Worm (Caenorhabditis elegans) whole organism, late embryonic: Measurements from ENCODE around the gene wrb-1.

ENCODE experiments used
- ceh-2 ChIP-seq: sonication (generic microtip); optimal IDR thresholded peaks from 2 replicates; lab custom pipeline; 2016; ENCODE audit warnings: missing genotype, missing genetic modification characterization, missing compliant biosample characterization
- ceh-22 ChIP-seq: sonication (generic microtip); optimal IDR thresholded peaks from 2 replicates; lab custom pipeline; 2017; ENCODE audit warnings: missing biosample characterization, missing genetic modification characterization
- ceh-9 ChIP-seq: sonication (generic microtip); optimal IDR thresholded peaks from 2 replicates; lab custom pipeline; 2016; ENCODE audit warnings: mild to moderate bottlenecking, missing genetic modification characterization, inconsistent platforms, missing compliant biosample characterization
- ets-4 ChIP-seq: sonication (generic microtip); optimal IDR thresholded peaks from 2 replicates; lab custom pipeline; 2016; ENCODE audit warnings: missing genetic modification characterization, missing compliant biosample characterization
- fax-1 ChIP-seq: sonication (generic microtip); optimal IDR thresholded peaks from 2 replicates; lab custom pipeline; 2016; ENCODE audit warnings: missing genotype, missing genetic modification characterization, missing compliant biosample characterization
- hlh-15 ChIP-seq: sonication (generic microtip); optimal IDR thresholded peaks from 2 replicates; lab custom pipeline; 2016; ENCODE audit warnings: missing genetic modification characterization, missing compliant biosample characterization
- madf-2 ChIP-seq: sonication (generic microtip); optimal IDR thresholded peaks from 2 replicates; lab custom pipeline; 2017; ENCODE audit warnings: missing genetic modification characterization, missing compliant biosample characterization
- pha-4 ChIP-seq: fragments of 150-350 bp; optimal IDR thresholded peaks from 2 replicates; lab custom pipeline; 2018; ENCODE audit warnings: missing biosample characterization, missing genetic modification reagents, missing genetic modification characterization
- pros-1 ChIP-seq: fragments of 150-350 bp; optimal IDR thresholded peaks from 2 replicates; lab custom pipeline; 2014; ENCODE audit warnings: missing biosample characterization, missing genetic modification reagents, missing genetic modification characterization
- ttx-3 ChIP-seq: sonication (generic microtip); optimal IDR thresholded peaks from 2 replicates; lab custom pipeline; 2016; ENCODE audit warnings: missing genetic modification reagents, missing genetic modification characterization, missing compliant biosample characterization
- unc-42 ChIP-seq: sonication (generic microtip); optimal IDR thresholded peaks from 2 replicates; lab custom pipeline; 2016; ENCODE audit warnings: missing genotype, missing genetic modification characterization, missing compliant biosample characterization
- unc-86 ChIP-seq: sonication (generic microtip); optimal IDR thresholded peaks from 2 replicates; lab custom pipeline; 2016; ENCODE audit warnings: missing genetic modification characterization, missing compliant biosample characterization

DNA sequence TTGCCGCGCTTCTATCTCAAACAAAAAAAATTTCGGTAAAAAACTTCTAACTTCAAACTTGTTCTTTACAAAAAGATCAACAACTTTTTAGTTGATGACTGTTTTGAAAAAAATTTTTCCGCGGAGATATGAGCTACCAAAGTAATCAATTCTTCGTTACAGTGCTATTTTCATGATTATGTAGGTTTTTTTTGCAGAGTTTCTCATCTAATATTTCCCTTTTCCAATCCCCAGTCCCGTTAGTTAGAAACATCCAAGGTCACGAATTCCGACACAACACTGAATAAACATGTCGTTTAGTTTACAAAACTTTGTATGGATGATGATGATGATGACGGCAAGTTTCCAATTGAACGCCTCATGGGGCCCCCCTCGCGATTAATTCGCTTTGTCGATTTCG, 36.7 kb downstream of the wrb-1 start:
- TF ChIP-seq pha-4 (tag; lab: Kevin White, UChicago) (no peak), ceh-2 (tag; lab: Kevin White, UChicago) (no peak), pros-1 (tag; lab: Kevin White, UChicago) (no peak), ttx-3 (tag; lab: Kevin White, UChicago) (no peak), hlh-15 (no peak), unc-86 (tag; lab: Kevin White, UChicago) (no peak), ceh-9 (no peak), unc-42 (tag; lab: Kevin White, UChicago) (no peak), fax-1 (tag; lab: Kevin White, UChicago) (no peak), madf-2 (tag; lab: Kevin White, UChicago) (no peak), ets-4 (tag; lab: Kevin White, UChicago) (no peak), ceh-22 (no peak)
